Worm (Caenorhabditis elegans) whole organism, midembryonic: Measurements from ENCODE around the gene F28F5.6.

Experiments
- T22C8.4 ChIP-seq: fragments of 200-800 bp; sonication (Bioruptor generic); IDR thresholded peaks from 2 replicates; pipeline ENCODE4 v1.3.6; 2022; ENCODE audit warnings: missing genetic modification characterization, missing compliant biosample characterization
- cog-1 ChIP-seq: sonication (generic microtip); optimal IDR thresholded peaks from 2 replicates; lab custom pipeline; 2016; ENCODE audit warnings: missing genetic modification characterization, missing compliant biosample characterization
- flt-1 ChIP-seq: fragments of 200-800 bp; sonication (Bioruptor generic); IDR thresholded peaks from 2 replicates; pipeline ENCODE4 v1.3.6; 2022; ENCODE audit warnings: missing genetic modification characterization, missing compliant biosample characterization
- klf-2 ChIP-seq: fragments of 200-800 bp; sonication (Bioruptor generic); conservative IDR thresholded peaks from 2 replicates; pipeline ENCODE4 v1.3.6; 2022; ENCODE audit warnings: missing genetic modification reagents, missing genetic modification characterization, missing compliant biosample characterization
- med-1 ChIP-seq: sonication (generic microtip); optimal IDR thresholded peaks from 2 replicates; lab custom pipeline; 2017; ENCODE audit warnings: missing genetic modification characterization, mild to moderate bottlenecking, missing compliant biosample characterization, antibody characterized with exemption, missing genetic modification reagents; ENCODE audit not compliant: insufficient read depth
- ref-1 ChIP-seq: fragments of 200-800 bp; sonication (Bioruptor generic); conservative IDR thresholded peaks from 2 replicates; pipeline ENCODE4 v1.3.6; 2022; ENCODE audit warnings: missing genetic modification reagents, missing genetic modification characterization, missing compliant biosample characterization
- tab-1 ChIP-seq: fragments of 200-800 bp; sonication (Bioruptor generic); IDR thresholded peaks from 2 replicates; pipeline ENCODE4 v1.3.6; 2022; ENCODE audit warnings: missing genetic modification characterization, missing compliant biosample characterization
- ztf-23 ChIP-seq: fragments of 200-800 bp; sonication (Bioruptor generic); IDR thresholded peaks from 2 replicates; pipeline ENCODE4 v1.3.6; 2022; ENCODE audit warnings: missing genetic modification reagents, missing genetic modification characterization, missing compliant biosample characterization
- ztf-29 ChIP-seq: fragments of 200-800 bp; sonication (Bioruptor generic); IDR thresholded peaks from 2 replicates; pipeline ENCODE4 v1.3.6; 2022; ENCODE audit warnings: missing genetic modification reagents, missing genetic modification characterization, missing compliant biosample characterization

The F28F5.6 gene

ce11 chrIII:6799664-6800063 is 19.5 kb downstream of the F28F5.6 start:
- TF ChIP-seq ztf-29 (GFP tag; lab: Robert Waterston, UW) (no peak), med-1 (no peak), T22C8.4 (GFP tag; lab: Robert Waterston, UW) (no peak), tab-1 (GFP tag; lab: Robert Waterston, UW) (no peak), ztf-23 (GFP tag; lab: Robert Waterston, UW) (no peak)

DNA sequence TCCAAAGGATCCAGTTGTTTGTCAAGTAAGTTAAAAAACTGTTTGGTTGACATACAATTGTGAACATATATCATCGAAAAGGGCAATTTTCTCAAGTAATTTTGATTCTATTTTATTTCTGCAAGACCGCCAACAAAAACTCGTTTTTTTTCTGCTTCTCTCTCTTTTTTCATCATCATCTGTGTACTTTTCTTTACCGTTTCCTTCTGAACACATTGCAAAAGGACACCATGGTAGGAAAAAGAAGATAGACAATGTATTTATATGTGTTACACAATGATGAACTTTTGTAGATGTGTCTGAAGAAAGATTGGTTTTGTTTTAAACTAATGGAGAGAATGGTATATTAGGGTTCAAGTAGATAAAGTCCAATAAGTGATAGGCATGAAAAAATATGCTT is 20.3 kb downstream of the F28F5.6 start:
- no peak for TF ChIP-seq ztf-29 (GFP tag; lab: Robert Waterston, UW)
- no peak for TF ChIP-seq ztf-23 (GFP tag; lab: Robert Waterston, UW)
- TF ChIP-seq med-1, result no peak
- no peak for TF ChIP-seq T22C8.4 (GFP tag; lab: Robert Waterston, UW)
- TF ChIP-seq tab-1 (GFP tag; lab: Robert Waterston, UW), result no peak
- no peak for TF ChIP-seq flt-1 (GFP tag; lab: Robert Waterston, UW)
- TF ChIP-seq klf-2 (GFP tag; lab: Robert Waterston, UW), result no peak
- no peak for TF ChIP-seq cog-1 (tag; lab: Kevin White, UChicago)
- TF ChIP-seq ref-1 (GFP tag; lab: Robert Waterston, UW), result no peak

- TF ChIP-seq ztf-29 (GFP tag; lab: Robert Waterston, UW), result no peak
Measured at ce11 chrIII:6797965-6798364, 21.2 kb downstream of the F28F5.6 start, which contains the start of gene R05H11.2. Gene R05H11.2 (plus strand): TSS chrIII:6798297.

DNA sequence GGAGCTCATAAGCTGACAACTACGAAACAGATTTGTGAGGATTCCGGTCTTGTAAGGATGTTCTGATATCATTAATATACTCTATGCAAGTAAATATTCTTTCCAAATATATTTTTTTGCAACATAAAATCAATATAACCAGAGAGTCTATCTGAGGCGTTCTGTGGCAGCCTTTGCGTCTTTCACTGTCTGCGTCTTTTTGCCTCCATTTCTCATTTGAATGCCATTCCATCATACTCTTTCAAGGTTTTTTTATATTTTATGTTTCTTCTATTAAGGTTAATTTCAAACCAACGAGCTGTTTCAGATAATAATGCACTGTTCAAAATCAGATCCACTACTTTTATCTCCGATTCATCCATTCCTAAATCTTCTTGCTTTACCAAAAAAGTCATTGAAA is 23.8 kb downstream of the F28F5.6 start, which contains the start of gene R05H11.1:
Gene R05H11.1, plus strand, starts transcription at position 301 of the 400 bp plus-strand sequence.
- TF ChIP-seq klf-2 (GFP tag; lab: Robert Waterston, UW), result no peak
- no peak for TF ChIP-seq T22C8.4 (GFP tag; lab: Robert Waterston, UW)
- no peak for TF ChIP-seq cog-1 (tag; lab: Kevin White, UChicago)
- TF ChIP-seq med-1, result no peak
- TF ChIP-seq ztf-23 (GFP tag; lab: Robert Waterston, UW), result no peak
- no peak for TF ChIP-seq ref-1 (GFP tag; lab: Robert Waterston, UW)
- no peak for TF ChIP-seq tab-1 (GFP tag; lab: Robert Waterston, UW)
- no peak for TF ChIP-seq ztf-29 (GFP tag; lab: Robert Waterston, UW)
- no peak for TF ChIP-seq flt-1 (GFP tag; lab: Robert Waterston, UW)
